Fruit fly (Drosophila melanogaster) whole organism, adult: ENCODE data around the gene psd.
A peak's percentile ranks its signal among the peaks of the same experiment; 100 is the strongest.

ENCODE experiments used
- CG7101 ChIP-seq: fragments of 200-800 bp; sonication (Bioruptor generic); optimal IDR thresholded peaks from 2 replicates; lab custom pipeline; 2018; ENCODE audit warnings: missing biosample characterization, mild to moderate bottlenecking, missing genetic modification characterization, moderate library complexity
- Crg-1 ChIP-seq: fragments of 200-800 bp; sonication (Bioruptor generic); optimal IDR thresholded peaks from 2 replicates; lab custom pipeline; 2016; ENCODE audit warnings: missing biosample characterization, missing genetic modification characterization
- bab1 ChIP-seq: fragments of 200-800 bp; sonication (Bioruptor generic); optimal IDR thresholded peaks from 3 replicates; lab custom pipeline; 2019; ENCODE audit warnings: missing biosample characterization, mild to moderate bottlenecking, missing genetic modification characterization, moderate library complexity

dm6 chr2L:5982334-5982987, 17.7 kb upstream of the psd start:
- TF ChIP-seq CG7101 (tag; lab: Kevin White, UChicago), result peak; percentile 57
- peak; percentile 76 for TF ChIP-seq Crg-1 (GFP tag; lab: Kevin White, UChicago)
- TF ChIP-seq bab1 (GFP tag; lab: Kevin White, UChicago), result peak; percentile 40
